Worm (Caenorhabditis elegans) whole organism, L4 larva: ENCODE data around the gene Y57G11C.23.

ENCODE experiments used
- F10B5.3 ChIP-seq: sonication (generic microtip); optimal IDR thresholded peaks from 2 replicates; lab custom pipeline; 2016; ENCODE audit warnings: mild to moderate bottlenecking, missing genetic modification characterization, missing compliant biosample characterization
- F26F4.8 ChIP-seq: fragments of 200-800 bp; sonication (Bioruptor generic); conservative IDR thresholded peaks from 2 replicates; pipeline ENCODE4 v1.3.6; 2022; ENCODE audit warnings: missing genetic modification characterization, missing compliant biosample characterization
- F37D6.2 ChIP-seq: sonication (generic microtip); optimal IDR thresholded peaks from 2 replicates; lab custom pipeline; 2016; ENCODE audit warnings: mild to moderate bottlenecking, missing genetic modification characterization, missing compliant biosample characterization
- F44E2.7 ChIP-seq: fragments of 200-800 bp; sonication (Bioruptor generic); IDR thresholded peaks from 2 replicates; pipeline ENCODE4 v2.1.2; 2022; ENCODE audit warnings: missing genetic modification characterization, missing compliant biosample characterization
- T20F7.1 ChIP-seq: fragments of 200-800 bp; sonication (Bioruptor generic); optimal IDR thresholded peaks from 2 replicates; lab custom pipeline; 2018; ENCODE audit warnings: mild to moderate bottlenecking, missing genetic modification characterization, missing compliant biosample characterization
- Y5F2A.4 ChIP-seq: fragments of 200-800 bp; sonication (Bioruptor generic); optimal IDR thresholded peaks from 2 replicates; lab custom pipeline; 2018; ENCODE audit warnings: mild to moderate bottlenecking, missing genetic modification characterization, missing compliant biosample characterization
- Y75B8A.6 ChIP-seq: fragments of 200-800 bp; sonication (Bioruptor generic); IDR thresholded peaks from 2 replicates; pipeline ENCODE4 v1.3.6; 2022; ENCODE audit warnings: missing genetic modification reagents, missing genetic modification characterization, missing compliant biosample characterization
- aha-1 ChIP-seq: fragments of 150-350 bp; peaks from one replicate; lab custom pipeline; 2014; ENCODE audit warnings: missing biosample characterization, missing genetic modification characterization
- ceh-20 ChIP-seq: fragments of 200-800 bp; sonication (Bioruptor generic); IDR thresholded peaks from 2 replicates; pipeline ENCODE4 v1.3.6; 2022; ENCODE audit warnings: missing genetic modification reagents, missing genetic modification characterization, missing compliant biosample characterization
- ceh-32 ChIP-seq: sonication (generic microtip); optimal IDR thresholded peaks from 2 replicates; lab custom pipeline; 2016; ENCODE audit warnings: mild to moderate bottlenecking, missing genetic modification characterization, missing compliant biosample characterization; ENCODE audit not compliant: poor library complexity
- ceh-44 ChIP-seq: fragments of 200-800 bp; sonication (Bioruptor generic); IDR thresholded peaks from 2 replicates; pipeline ENCODE4 v1.3.6; 2022; ENCODE audit warnings: missing genetic modification reagents, missing genetic modification characterization, missing compliant biosample characterization
- ceh-82 ChIP-seq: sonication (generic microtip); optimal IDR thresholded peaks from 2 replicates; lab custom pipeline; 2017; ENCODE audit warnings: missing biosample characterization, missing genetic modification characterization
- ces-1 ChIP-seq: fragments of 150-350 bp; sonication (generic microtip); optimal IDR thresholded peaks from 4 replicates; lab custom pipeline; 2014; ENCODE audit warnings: missing biosample characterization, missing genetic modification reagents, missing genetic modification characterization
- daf-16 ChIP-seq, 3 experiments: sonication (generic microtip); optimal IDR thresholded peaks; 2 replicates each; lab custom pipeline; 2016 to 2017; ENCODE audit warnings: missing genetic modification characterization in 3 of 3, missing genetic modification reagents in 3 of 3, mild to moderate bottlenecking in 2 of 3, missing compliant biosample characterization in 2 of 3, missing biosample characterization in 1 of 3, moderate library complexity in 1 of 3
- daf-8 ChIP-seq: fragments of 200-800 bp; sonication (Bioruptor generic); IDR thresholded peaks from 2 replicates; pipeline ENCODE4 v1.3.6; 2022; ENCODE audit warnings: missing genetic modification characterization, missing compliant biosample characterization
- dmd-8 ChIP-seq: fragments of 200-800 bp; sonication (Bioruptor generic); IDR thresholded peaks from 2 replicates; pipeline ENCODE4 v1.3.6; 2022; ENCODE audit warnings: missing genetic modification characterization, missing compliant biosample characterization
- dpl-1 ChIP-seq: fragments of 150-350 bp; optimal IDR thresholded peaks from 2 replicates; lab custom pipeline; 2014; ENCODE audit warnings: missing biosample characterization, missing genetic modification reagents, missing genetic modification characterization
- dve-1 ChIP-seq: sonication (generic microtip); optimal IDR thresholded peaks from 2 replicates; lab custom pipeline; 2017; ENCODE audit warnings: antibody characterized with exemption, mild to moderate bottlenecking, missing genetic modification characterization, missing compliant biosample characterization; ENCODE audit not compliant: insufficient read depth
- hif-1 ChIP-seq, 2 experiments: sonication (generic microtip); optimal IDR thresholded peaks; 2 replicates each; lab custom pipeline; 2016 to 2017; ENCODE audit warnings: missing compliant biosample characterization in 2 of 2, missing genetic modification characterization in 2 of 2, missing genetic modification reagents in 2 of 2, missing genotype in 2 of 2, mild to moderate bottlenecking in 1 of 2
- hlh-30 ChIP-seq: sonication (generic microtip); optimal IDR thresholded peaks from 2 replicates; lab custom pipeline; 2017; ENCODE audit warnings: antibody characterized with exemption, mild to moderate bottlenecking, missing genetic modification characterization, missing compliant biosample characterization; ENCODE audit not compliant: insufficient read depth
- hmg-1.1 ChIP-seq: fragments of 200-800 bp; sonication (Bioruptor generic); IDR thresholded peaks from 2 replicates; pipeline ENCODE4 v1.3.6; 2022; ENCODE audit warnings: missing genetic modification reagents, missing genetic modification characterization, missing compliant biosample characterization
- jun-1 ChIP-seq: fragments of 150-350 bp; optimal IDR thresholded peaks from 2 replicates; lab custom pipeline; 2014; ENCODE audit warnings: missing biosample characterization, missing genetic modification reagents, missing genetic modification characterization
- lin-15B ChIP-seq: fragments of 150-350 bp; sonication (generic microtip); optimal IDR thresholded peaks from 3 replicates; lab custom pipeline; 2014; ENCODE audit warnings: missing biosample characterization, missing genetic modification characterization
- lsy-2 ChIP-seq, 2 experiments: fragments of 150-350 bp in 1 of 2; sonication (generic microtip) in 1 of 2; optimal IDR thresholded peaks; 2 replicates each; lab custom pipeline; 2014 to 2017; ENCODE audit warnings: missing biosample characterization in 2 of 2, missing genetic modification characterization in 2 of 2
- mes-2 ChIP-seq: sonication (generic microtip); optimal IDR thresholded peaks from 2 replicates; lab custom pipeline; 2016; ENCODE audit warnings: missing genotype, mild to moderate bottlenecking, missing genetic modification characterization, missing compliant biosample characterization; ENCODE audit not compliant: poor library complexity, severe bottlenecking
- nhr-11 ChIP-seq: fragments of 150-350 bp; optimal IDR thresholded peaks from 2 replicates; lab custom pipeline; 2014; ENCODE audit warnings: missing biosample characterization, missing genetic modification characterization
- nhr-237 ChIP-seq: sonication (generic microtip); optimal IDR thresholded peaks from 2 replicates; lab custom pipeline; 2017; ENCODE audit warnings: missing biosample characterization, missing genetic modification characterization
- nhr-41 ChIP-seq: fragments of 200-800 bp; sonication (Bioruptor generic); IDR thresholded peaks from 2 replicates; pipeline ENCODE4 v1.3.6; 2022; ENCODE audit warnings: missing genetic modification reagents, missing genetic modification characterization, missing compliant biosample characterization
- nhr-42 ChIP-seq: fragments of 200-800 bp; sonication (Bioruptor generic); IDR thresholded peaks from 2 replicates; pipeline ENCODE4 v1.3.6; 2022; ENCODE audit warnings: missing genetic modification characterization, missing compliant biosample characterization
- nhr-48 ChIP-seq: sonication (generic microtip); optimal IDR thresholded peaks from 2 replicates; lab custom pipeline; 2016; ENCODE audit warnings: mild to moderate bottlenecking, missing genetic modification characterization, missing compliant biosample characterization
- nhr-6 ChIP-seq: fragments of 150-350 bp; optimal IDR thresholded peaks from 2 replicates; lab custom pipeline; 2014; ENCODE audit warnings: missing biosample characterization, missing genetic modification characterization
- php-3 ChIP-seq: fragments of 200-800 bp; sonication (Bioruptor generic); IDR thresholded peaks from 2 replicates; pipeline ENCODE4 v1.3.6; 2022; ENCODE audit warnings: missing genetic modification reagents, missing genetic modification characterization, missing compliant biosample characterization
- rbr-2 ChIP-seq: sonication (generic microtip); optimal IDR thresholded peaks from 2 replicates; lab custom pipeline; 2016; ENCODE audit warnings: missing genotype, missing genetic modification characterization, missing compliant biosample characterization
- saeg-2 ChIP-seq: fragments of 200-800 bp; sonication (Bioruptor generic); IDR thresholded peaks from 2 replicates; pipeline ENCODE4 v1.3.6; 2022; ENCODE audit warnings: missing genetic modification reagents, missing genetic modification characterization, missing compliant biosample characterization
- sdz-12 ChIP-seq: fragments of 200-800 bp; sonication (Bioruptor generic); optimal IDR thresholded peaks from 2 replicates; lab custom pipeline; 2018; ENCODE audit warnings: mild to moderate bottlenecking, missing genetic modification characterization, missing compliant biosample characterization
- set-16 ChIP-seq: fragments of 200-800 bp; sonication (Bioruptor generic); IDR thresholded peaks from 2 replicates; pipeline ENCODE4 v1.3.6; 2022; ENCODE audit warnings: missing genetic modification reagents, missing genetic modification characterization, missing compliant biosample characterization
- tra-1 ChIP-seq: fragments of 200-800 bp; sonication (Bioruptor generic); IDR thresholded peaks from 2 replicates; pipeline ENCODE4 v1.3.6; 2022; ENCODE audit warnings: missing genetic modification reagents, missing genetic modification characterization, missing compliant biosample characterization
- unc-62 ChIP-seq, 3 experiments: fragments of 150-350 bp in 1 of 3; sonication (generic microtip); optimal IDR thresholded peaks in 2 of 3; peaks in 1 of 3; 1 replicate in 1 of 3; 2 replicates in 2 of 3; lab custom pipeline; 2014 to 2017; ENCODE audit warnings: missing biosample characterization in 3 of 3, missing genetic modification characterization in 3 of 3, missing genetic modification reagents in 3 of 3, missing genotype in 1 of 3
- zip-2 ChIP-seq: fragments of 150-350 bp; optimal IDR thresholded peaks from 2 replicates; lab custom pipeline; 2014; ENCODE audit warnings: missing biosample characterization, missing genetic modification characterization
- ztf-11 ChIP-seq: fragments of 150-350 bp; optimal IDR thresholded peaks from 2 replicates; lab custom pipeline; 2014; ENCODE audit warnings: missing biosample characterization, missing genetic modification characterization
- ztf-7 ChIP-seq: fragments of 150-350 bp; optimal IDR thresholded peaks from 2 replicates; lab custom pipeline; 2014; ENCODE audit warnings: missing biosample characterization, missing genetic modification characterization

Y57G11C.23 gene

ce11 chrIV:14838095-14838494 is 23.5 kb downstream of the Y57G11C.23 start (continued):
- TF ChIP-seq nhr-48 (tag; lab: Kevin White, UChicago) = peak; percentile 64
- TF ChIP-seq F10B5.3 = peak; percentile 6
- no peak for TF ChIP-seq ceh-44 (GFP tag; lab: Robert Waterston, UW)
- no peak for TF ChIP-seq lin-15B (tag; lab: Kevin White, UChicago)
- TF ChIP-seq F44E2.7 = no peak; the same call in 1 of the 2 replicates
- no peak for TF ChIP-seq nhr-41 (GFP tag; lab: Robert Waterston, UW)
- TF ChIP-seq tra-1 (GFP tag; lab: Robert Waterston, UW) = no peak
- TF ChIP-seq, all 104 proteins: peak for 47

- TF ChIP-seq ztf-11 (tag; lab: Kevin White, UChicago) (no peak), sdz-12 (no peak), hlh-30 (peak; percentile 10), hmg-1.1 (GFP tag; lab: Robert Waterston, UW) (peak; percentile 65), aha-1 (peak; percentile 83), ceh-82 (tag; lab: Kevin White, UChicago) (no peak), lsy-2 (tag; optimal IDR thresholded peaks at IDR 0.05; lab: Kevin White, UChicago) (peak in 1 of 2 experiments; percentile 47), nhr-237 (no peak), daf-16 (GFP tag; optimal IDR thresholded peaks at IDR 0.05; lab: Kevin White, UChicago) (no peak), daf-16 (tag; optimal IDR thresholded peaks at IDR 0.05; lab: Kevin White, UChicago) (peak; percentile 28), Y5F2A.4 (GFP tag; lab: Kevin White, UChicago) (no peak)
These were observed 24.7 kb downstream of the Y57G11C.23 start, which contains the start of gene Y57G11C.22 for ce11 chrIV:14836885-14837284. Gene Y57G11C.22, plus strand, starts transcription at chrIV:14837211.

- TF ChIP-seq saeg-2 (no peak), daf-16 (GFP tag; optimal IDR thresholded peaks at IDR 0.05; lab: Kevin White, UChicago) (no peak), daf-16 (tag; optimal IDR thresholded peaks at IDR 0.05; lab: Kevin White, UChicago) (peak; percentile 28), nhr-6 (tag; lab: Kevin White, UChicago) (no peak), hmg-1.1 (GFP tag; lab: Robert Waterston, UW) (no peak), dve-1 (tag; lab: Kevin White, UChicago) (peak; percentile 29), ztf-7 (tag; lab: Kevin White, UChicago) (no peak), T20F7.1 (GFP tag; lab: Kevin White, UChicago) (no peak), hif-1 (tag; optimal IDR thresholded peaks at IDR 0.05; lab: Kevin White, UChicago) (no peak), php-3 (GFP tag; lab: Robert Waterston, UW) (0 out of 2 replicates have a peak, but pooled peaks have one; percentile 17), set-16 (GFP tag; lab: Robert Waterston, UW) (no peak), nhr-42 (GFP tag; lab: Robert Waterston, UW) (no peak), F37D6.2 (no peak), dmd-8 (GFP tag; lab: Robert Waterston, UW) (no peak), jun-1 (no peak)
- TF ChIP-seq, all 104 proteins: peak for 3
These were observed 28.1 kb downstream of the Y57G11C.23 start for ce11 chrIV:14833537-14833936.

ce11 chrIV:14829026-14829425 is 32.6 kb downstream of the Y57G11C.23 start, which contains the start of gene hhat-2:
Gene hhat-2, minus strand, starts transcription at chrIV:14829126.
- no peak for TF ChIP-seq nhr-11 (tag; lab: Kevin White, UChicago)
- TF ChIP-seq ceh-32 = no peak
- no peak for TF ChIP-seq tra-1 (GFP tag; lab: Robert Waterston, UW)
- TF ChIP-seq mes-2 = no peak
- TF ChIP-seq zip-2 = no peak
- TF ChIP-seq ztf-11 (tag; lab: Kevin White, UChicago) = no peak
- no peak for TF ChIP-seq nhr-48 (tag; lab: Kevin White, UChicago)
- no peak for TF ChIP-seq nhr-42 (GFP tag; lab: Robert Waterston, UW)
- no peak for TF ChIP-seq ces-1 (GFP tag; lab: Kevin White, UChicago)
- TF ChIP-seq daf-8 = no peak
- TF ChIP-seq unc-62 (GFP tag; optimal IDR thresholded peaks at IDR 0.05 in 1 of 2; lab: Kevin White, UChicago) = no peak
- TF ChIP-seq unc-62 (tag; optimal IDR thresholded peaks at IDR 0.05; lab: Kevin White, UChicago) = no peak
- no peak for TF ChIP-seq ceh-20 (GFP tag; lab: Robert Waterston, UW)
- TF ChIP-seq dpl-1 (GFP tag; lab: Kevin White, UChicago) = no peak
- TF ChIP-seq Y75B8A.6 (GFP tag; lab: Robert Waterston, UW) = no peak
- no peak for TF ChIP-seq rbr-2 (tag; lab: Kevin White, UChicago)
- TF ChIP-seq lin-15B (tag; lab: Kevin White, UChicago) = no peak
- TF ChIP-seq F26F4.8 (GFP tag; lab: Robert Waterston, UW) = no peak
